Worm (Caenorhabditis elegans) whole organism, late embryonic: ENCODE results near the gene C44C10.9.

Source experiments
- rnt-1 ChIP-seq: sonication (generic microtip); optimal IDR thresholded peaks from 2 replicates; lab custom pipeline; 2016; ENCODE audit warnings: missing genetic modification characterization, missing compliant biosample characterization
- unc-55 ChIP-seq: sonication (generic microtip); optimal IDR thresholded peaks from 2 replicates; lab custom pipeline; 2017; ENCODE audit warnings: missing biosample characterization, missing genetic modification reagents, missing genetic modification characterization

DNA sequence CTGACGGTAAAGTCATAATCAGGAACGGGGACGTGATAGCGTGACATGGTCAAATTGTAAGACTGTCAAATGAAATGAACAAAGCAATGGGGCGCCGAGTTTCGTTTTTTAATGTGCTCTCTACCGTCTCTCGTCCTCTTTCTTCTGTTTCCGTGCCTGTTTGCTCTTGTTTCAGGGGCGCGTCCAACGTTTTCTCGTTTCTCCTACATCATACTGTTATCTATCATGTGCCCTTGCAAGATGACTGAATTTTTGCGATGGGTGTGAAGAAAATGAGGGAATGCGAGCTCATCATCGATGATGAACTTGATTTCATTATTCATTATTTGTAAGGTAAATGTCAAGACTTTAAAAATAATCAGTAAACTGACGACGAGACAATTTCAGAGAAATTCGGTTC, 35.5 kb downstream of the C44C10.9 start, which contains the start of gene T04F8.7:
- TF ChIP-seq unc-55: no peak
- TF ChIP-seq rnt-1 (tag; lab: Kevin White, UChicago): no peak
